Fruit fly (Drosophila melanogaster) whole organism, prepupa: ENCODE measurements around the gene FER.

Experiments
- CG1621 ChIP-seq: fragments of 200-800 bp; sonication (Bioruptor generic); optimal IDR thresholded peaks from 3 replicates; lab custom pipeline; 2018; ENCODE audit warnings: missing biosample characterization, mild to moderate bottlenecking, missing genetic modification characterization
- CG16779 ChIP-seq: fragments of 200-800 bp; sonication (Bioruptor generic); optimal IDR thresholded peaks from 3 replicates; lab custom pipeline; 2017; ENCODE audit warnings: missing biosample characterization, mild to moderate bottlenecking, missing genetic modification characterization
- CG3032 ChIP-seq: fragments of 200-800 bp; optimal IDR thresholded peaks from 2 replicates; lab custom pipeline; 2019; ENCODE audit warnings: missing biosample characterization, mild to moderate bottlenecking, missing genetic modification characterization, moderate library complexity
- CG4318 ChIP-seq: fragments of 200-800 bp; sonication (Bioruptor generic); optimal IDR thresholded peaks from 3 replicates; lab custom pipeline; 2017; ENCODE audit warnings: missing biosample characterization, mild to moderate bottlenecking, missing genetic modification characterization
- CG8119 ChIP-seq: fragments of 200-800 bp; sonication (Bioruptor generic); IDR thresholded peaks from 3 replicates; pipeline ENCODE4 v1.3.6; 2022; ENCODE audit warnings: missing biosample characterization, missing genetic modification characterization
- CG8632 ChIP-seq: fragments of 200-800 bp; sonication (Bioruptor generic); optimal IDR thresholded peaks from 3 replicates; lab custom pipeline; 2016; ENCODE audit warnings: missing biosample characterization, missing genetic modification characterization
- Eip93F ChIP-seq: fragments of 200-800 bp; sonication (Bioruptor generic); optimal IDR thresholded peaks from 2 replicates; lab custom pipeline; 2016; ENCODE audit warnings: missing biosample characterization, mild to moderate bottlenecking, missing genetic modification characterization
- Met ChIP-seq: fragments of 200-800 bp; sonication (Bioruptor generic); optimal IDR thresholded peaks from 3 replicates; lab custom pipeline; 2016; ENCODE audit warnings: missing biosample characterization, missing genetic modification characterization
- OdsH ChIP-seq: fragments of 200-800 bp; sonication (Bioruptor generic); optimal IDR thresholded peaks from 3 replicates; lab custom pipeline; 2016; ENCODE audit warnings: missing biosample characterization, missing genetic modification characterization
- dac ChIP-seq: fragments of 200-800 bp; sonication (Bioruptor generic); optimal IDR thresholded peaks from 2 replicates; lab custom pipeline; 2017; ENCODE audit warnings: missing biosample characterization, mild to moderate bottlenecking, missing genetic modification characterization
- fkh ChIP-seq: fragments of 200-800 bp; sonication (Bioruptor generic); optimal IDR thresholded peaks from 3 replicates; lab custom pipeline; 2017; ENCODE audit warnings: missing biosample characterization, mild to moderate bottlenecking, missing genetic modification characterization, moderate library complexity

- no peak for TF ChIP-seq CG8119 (GFP tag; lab: Robert Waterston, UW)
- no peak for TF ChIP-seq CG3032 (tag; lab: Kevin White, UChicago)
- no peak for TF ChIP-seq CG16779
- TF ChIP-seq CG8632 (GFP tag; lab: Kevin White, UChicago): no peak
- no peak for TF ChIP-seq Eip93F (GFP tag; lab: Kevin White, UChicago)
- TF ChIP-seq dac (GFP tag; lab: Kevin White, UChicago): no peak
- no peak for TF ChIP-seq CG4318 (GFP tag; lab: Kevin White, UChicago)
- no peak for TF ChIP-seq fkh (GFP tag; lab: Kevin White, UChicago)
- no peak for TF ChIP-seq CG1621
- TF ChIP-seq Met: no peak
- no peak for TF ChIP-seq OdsH (GFP tag; lab: Kevin White, UChicago)
Measured at dm6 chr3R:9388321-9388720, 6.0 kb downstream of the FER start.
